Worm (Caenorhabditis elegans) whole organism, L1 larva: ENCODE data around the gene T26A5.2.
A peak's percentile ranks its signal among the peaks of the same experiment; 100 is the strongest.

Experiments
- C16A3.4 ChIP-seq: fragments of 150-350 bp; optimal IDR thresholded peaks from 2 replicates; lab custom pipeline; 2014; ENCODE audit warnings: missing biosample characterization, missing genetic modification characterization
- C34B4.2 ChIP-seq: sonication (generic microtip); optimal IDR thresholded peaks from 2 replicates; lab custom pipeline; 2017; ENCODE audit warnings: mild to moderate bottlenecking, missing genetic modification characterization, missing compliant biosample characterization
- F16B12.6 ChIP-seq: fragments of 150-350 bp; optimal IDR thresholded peaks from 2 replicates; lab custom pipeline; 2014; ENCODE audit warnings: missing biosample characterization, missing genetic modification characterization
- Y116A8C.19 ChIP-seq: sonication (generic microtip); optimal IDR thresholded peaks from 2 replicates; lab custom pipeline; 2016; ENCODE audit warnings: missing compliant biosample characterization, missing genetic modification characterization, borderline replicate concordance
- aha-1 ChIP-seq: fragments of 150-350 bp; optimal IDR thresholded peaks from 2 replicates; lab custom pipeline; 2014; ENCODE audit warnings: missing biosample characterization, missing genetic modification characterization
- aly-2 ChIP-seq: fragments of 150-350 bp; optimal IDR thresholded peaks from 2 replicates; lab custom pipeline; 2014; ENCODE audit warnings: missing biosample characterization, missing genetic modification characterization
- blmp-1 ChIP-seq: fragments of 150-350 bp; optimal IDR thresholded peaks from 2 replicates; lab custom pipeline; 2014; ENCODE audit warnings: missing biosample characterization, missing genetic modification characterization
- ceh-8 ChIP-seq: fragments of 200-800 bp; sonication (Bioruptor generic); optimal IDR thresholded peaks from 2 replicates; lab custom pipeline; 2018; ENCODE audit warnings: mild to moderate bottlenecking, missing genetic modification characterization, moderate library complexity, missing compliant biosample characterization
- ceh-82 ChIP-seq, 3 experiments: fragments of 150-350 bp in 1 of 3; sonication (generic microtip) in 2 of 3; optimal IDR thresholded peaks; 2 replicates each; lab custom pipeline; 2014 to 2017; ENCODE audit warnings: missing biosample characterization in 3 of 3, missing genetic modification characterization in 3 of 3
- dpl-1 ChIP-seq, 3 experiments: fragments of 150-350 bp in 2 of 3; sonication (generic microtip) in 1 of 3; optimal IDR thresholded peaks; 2 replicates each; lab custom pipeline; 2014 to 2017; ENCODE audit warnings: missing biosample characterization in 3 of 3, missing genetic modification characterization in 3 of 3, missing genetic modification reagents in 3 of 3
- dsc-1 ChIP-seq: sonication (generic microtip); optimal IDR thresholded peaks from 2 replicates; lab custom pipeline; 2016; ENCODE audit warnings: mild to moderate bottlenecking, missing genetic modification characterization, missing compliant biosample characterization
- efl-1 ChIP-seq, 4 experiments: fragments of 150-350 bp; optimal IDR thresholded peaks in 3 of 4; peaks in 1 of 4; 1 replicate in 1 of 4; 2 replicates in 3 of 4; lab custom pipeline; 2014; ENCODE audit warnings: missing biosample characterization in 2 of 4, missing genetic modification characterization in 2 of 4, missing genetic modification reagents in 2 of 4
- egl-13 ChIP-seq: sonication (generic microtip); optimal IDR thresholded peaks from 2 replicates; lab custom pipeline; 2016; ENCODE audit warnings: missing genotype, missing genetic modification reagents, missing genetic modification characterization, missing compliant biosample characterization
- egl-27 ChIP-seq, 2 experiments: fragments of 150-350 bp in 1 of 2; sonication (generic microtip); optimal IDR thresholded peaks; 3 replicates each; lab custom pipeline; 2017 to 2018; ENCODE audit warnings: missing biosample characterization in 2 of 2, missing genetic modification characterization in 2 of 2, missing genetic modification reagents in 2 of 2
- elt-2 ChIP-seq: sonication (generic microtip); optimal IDR thresholded peaks from 2 replicates; lab custom pipeline; 2016; ENCODE audit warnings: missing genetic modification characterization, mild to moderate bottlenecking, inconsistent platforms, missing compliant biosample characterization, missing genetic modification reagents
- elt-3 ChIP-seq, 6 experiments: fragments of 150-350 bp in 1 of 6; sonication (generic microtip); optimal IDR thresholded peaks; 2 replicates each; lab custom pipeline; 2017 to 2018; ENCODE audit warnings: missing biosample characterization in 6 of 6, missing genetic modification characterization in 6 of 6, inconsistent platforms in 1 of 6
- fos-1 ChIP-seq: fragments of 150-350 bp; optimal IDR thresholded peaks from 2 replicates; lab custom pipeline; 2014; ENCODE audit warnings: missing biosample characterization, missing genetic modification characterization
- grh-1 ChIP-seq: fragments of 200-800 bp; sonication (Bioruptor generic); IDR thresholded peaks from 2 replicates; pipeline ENCODE4 v1.3.6; 2022; ENCODE audit warnings: missing genetic modification reagents, missing genetic modification characterization, missing compliant biosample characterization
- hlh-17 ChIP-seq: fragments of 200-800 bp; sonication (Bioruptor generic); optimal IDR thresholded peaks from 2 replicates; lab custom pipeline; 2018; ENCODE audit warnings: missing genetic modification characterization, mild to moderate bottlenecking, missing compliant biosample characterization, moderate library complexity, borderline replicate concordance
- hpl-2 ChIP-seq: fragments of 150-350 bp; optimal IDR thresholded peaks from 2 replicates; lab custom pipeline; 2014; ENCODE audit warnings: missing biosample characterization, missing genetic modification reagents, missing genetic modification characterization
- irx-1 ChIP-seq: sonication (generic microtip); optimal IDR thresholded peaks from 2 replicates; lab custom pipeline; 2016; ENCODE audit warnings: missing genetic modification characterization, missing compliant biosample characterization
- lin-13 ChIP-seq: fragments of 150-350 bp; optimal IDR thresholded peaks from 2 replicates; lab custom pipeline; 2014; ENCODE audit warnings: missing biosample characterization, missing genetic modification reagents, missing genetic modification characterization
- lin-15B ChIP-seq: fragments of 150-350 bp; sonication (generic microtip); optimal IDR thresholded peaks from 3 replicates; lab custom pipeline; 2014; ENCODE audit warnings: missing biosample characterization, missing genetic modification characterization
- lin-39 ChIP-seq: fragments of 150-350 bp; optimal IDR thresholded peaks from 2 replicates; lab custom pipeline; 2014; ENCODE audit warnings: missing biosample characterization, missing genetic modification reagents, missing genetic modification characterization
- lir-3 ChIP-seq: sonication (generic microtip); optimal IDR thresholded peaks from 2 replicates; lab custom pipeline; 2016; ENCODE audit warnings: mild to moderate bottlenecking, missing genetic modification characterization, moderate library complexity, missing compliant biosample characterization; ENCODE audit not compliant: poor library complexity
- lsy-2 ChIP-seq, 2 experiments: fragments of 150-350 bp; optimal IDR thresholded peaks; 2 replicates each; lab custom pipeline; 2014; ENCODE audit warnings: missing biosample characterization in 2 of 2, missing genetic modification characterization in 2 of 2
- mab-9 ChIP-seq: fragments of 200-800 bp; sonication (Bioruptor generic); IDR thresholded peaks from 2 replicates; pipeline ENCODE4 v1.3.6; 2022; ENCODE audit warnings: missing genetic modification reagents, missing genetic modification characterization, missing compliant biosample characterization
- mef-2 ChIP-seq: fragments of 150-350 bp; optimal IDR thresholded peaks from 2 replicates; lab custom pipeline; 2014; ENCODE audit warnings: missing biosample characterization, missing genetic modification characterization
- mep-1 ChIP-seq: fragments of 150-350 bp; optimal IDR thresholded peaks from 2 replicates; lab custom pipeline; 2014; ENCODE audit warnings: missing biosample characterization, missing genetic modification characterization
- nhr-11 ChIP-seq: fragments of 150-350 bp; optimal IDR thresholded peaks from 2 replicates; lab custom pipeline; 2014; ENCODE audit warnings: missing biosample characterization, missing genetic modification characterization
- nhr-20 ChIP-seq: sonication (generic microtip); optimal IDR thresholded peaks from 2 replicates; lab custom pipeline; 2016; ENCODE audit warnings: mild to moderate bottlenecking, missing genetic modification characterization, missing compliant biosample characterization
- nhr-28 ChIP-seq: fragments of 150-350 bp; optimal IDR thresholded peaks from 2 replicates; lab custom pipeline; 2014; ENCODE audit warnings: missing biosample characterization, missing genetic modification characterization
- nhr-71 ChIP-seq: sonication (generic microtip); optimal IDR thresholded peaks from 2 replicates; lab custom pipeline; 2016; ENCODE audit warnings: mild to moderate bottlenecking, missing genetic modification characterization, moderate library complexity, missing compliant biosample characterization
- nhr-77 ChIP-seq: fragments of 150-350 bp; optimal IDR thresholded peaks from 2 replicates; lab custom pipeline; 2014; ENCODE audit warnings: missing biosample characterization, missing genetic modification characterization
- nhr-84 ChIP-seq: sonication (generic microtip); optimal IDR thresholded peaks from 2 replicates; lab custom pipeline; 2017; ENCODE audit warnings: missing biosample characterization, missing genetic modification characterization
- nhr-90 ChIP-seq: sonication (generic microtip); optimal IDR thresholded peaks from 2 replicates; lab custom pipeline; 2016; ENCODE audit warnings: mild to moderate bottlenecking, missing genetic modification characterization, missing compliant biosample characterization; ENCODE audit not compliant: poor library complexity
- pag-3 ChIP-seq: sonication (generic microtip); optimal IDR thresholded peaks from 2 replicates; lab custom pipeline; 2017; ENCODE audit warnings: missing genetic modification characterization, mild to moderate bottlenecking, missing compliant biosample characterization, antibody characterized with exemption, borderline replicate concordance; ENCODE audit not compliant: insufficient read depth
- pax-3 ChIP-seq: fragments of 200-800 bp; sonication (Bioruptor generic); optimal IDR thresholded peaks from 2 replicates; lab custom pipeline; 2018; ENCODE audit warnings: mild to moderate bottlenecking, missing genetic modification characterization, moderate library complexity, missing compliant biosample characterization
- skn-1 ChIP-seq: fragments of 150-350 bp; optimal IDR thresholded peaks from 2 replicates; lab custom pipeline; 2014; ENCODE audit warnings: missing biosample characterization, missing genetic modification characterization
- snpc-4 ChIP-seq: fragments of 150-350 bp; optimal IDR thresholded peaks from 2 replicates; lab custom pipeline; 2014; ENCODE audit warnings: missing biosample characterization, missing genetic modification characterization
- sptf-1 ChIP-seq: fragments of 150-350 bp; optimal IDR thresholded peaks from 2 replicates; lab custom pipeline; 2014; ENCODE audit warnings: missing biosample characterization, missing genetic modification characterization
- swsn-7 ChIP-seq: sonication (generic microtip); optimal IDR thresholded peaks from 2 replicates; lab custom pipeline; 2016; ENCODE audit warnings: missing genetic modification characterization, missing compliant biosample characterization
- tlp-1 ChIP-seq: fragments of 150-350 bp; optimal IDR thresholded peaks from 2 replicates; lab custom pipeline; 2014; ENCODE audit warnings: missing biosample characterization, missing genetic modification characterization
- unc-130 ChIP-seq: fragments of 150-350 bp; optimal IDR thresholded peaks from 2 replicates; lab custom pipeline; 2017; ENCODE audit warnings: missing biosample characterization, missing genetic modification characterization, inconsistent platforms
- unc-86 ChIP-seq: sonication (generic microtip); optimal IDR thresholded peaks from 2 replicates; lab custom pipeline; 2016; ENCODE audit warnings: missing genetic modification characterization, missing compliant biosample characterization
- unc-98 ChIP-seq: fragments of 200-800 bp; sonication (Bioruptor generic); IDR thresholded peaks from 2 replicates; pipeline ENCODE4 v1.3.6; 2022; ENCODE audit warnings: missing genetic modification characterization, missing compliant biosample characterization
- vab-15 ChIP-seq: sonication (generic microtip); optimal IDR thresholded peaks from 2 replicates; lab custom pipeline; 2017; ENCODE audit warnings: missing genotype, mild to moderate bottlenecking, missing genetic modification characterization, missing compliant biosample characterization
- xbp-1 ChIP-seq: sonication (generic microtip); optimal IDR thresholded peaks from 2 replicates; lab custom pipeline; 2016; ENCODE audit warnings: missing genetic modification characterization, missing compliant biosample characterization
- zag-1 ChIP-seq: fragments of 150-350 bp; optimal IDR thresholded peaks from 2 replicates; lab custom pipeline; 2014; ENCODE audit warnings: missing biosample characterization, missing genetic modification characterization

Gene T26A5.2

DNA sequence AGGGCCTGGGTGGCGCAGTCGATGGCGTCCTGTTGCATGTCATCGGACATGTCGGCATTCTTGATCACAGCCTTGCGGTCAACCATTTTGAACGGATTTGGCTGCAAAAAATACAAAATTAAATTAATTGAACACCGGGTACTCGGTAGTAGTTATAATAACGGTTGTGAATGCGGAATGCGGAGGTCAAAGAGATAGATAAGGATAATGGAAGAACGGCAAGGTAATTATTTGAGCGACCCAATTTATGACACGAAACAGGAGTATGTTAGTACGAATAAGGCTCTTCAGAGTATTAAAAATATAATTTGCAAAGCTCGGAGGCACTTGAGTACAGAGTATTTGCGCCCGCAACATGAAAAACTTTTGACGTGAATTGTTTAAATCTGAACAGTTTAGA lies 3.4 kb upstream of the T26A5.2 start, which contains the start of gene dlc-1:
dlc-1 (minus strand) TSS at position 101 of the 400 bp plus-strand sequence.
- TF ChIP-seq Y116A8C.19 (tag; lab: Kevin White, UChicago) (no peak), efl-1 (optimal IDR thresholded peaks at IDR 0.05; lab: Kevin White, UChicago) (no peak), efl-1 (GFP tag; optimal IDR thresholded peaks at IDR 0.05 in 1 of 2; lab: Kevin White, UChicago) (peak in 1 of 2 experiments; percentile 57)

DNA sequence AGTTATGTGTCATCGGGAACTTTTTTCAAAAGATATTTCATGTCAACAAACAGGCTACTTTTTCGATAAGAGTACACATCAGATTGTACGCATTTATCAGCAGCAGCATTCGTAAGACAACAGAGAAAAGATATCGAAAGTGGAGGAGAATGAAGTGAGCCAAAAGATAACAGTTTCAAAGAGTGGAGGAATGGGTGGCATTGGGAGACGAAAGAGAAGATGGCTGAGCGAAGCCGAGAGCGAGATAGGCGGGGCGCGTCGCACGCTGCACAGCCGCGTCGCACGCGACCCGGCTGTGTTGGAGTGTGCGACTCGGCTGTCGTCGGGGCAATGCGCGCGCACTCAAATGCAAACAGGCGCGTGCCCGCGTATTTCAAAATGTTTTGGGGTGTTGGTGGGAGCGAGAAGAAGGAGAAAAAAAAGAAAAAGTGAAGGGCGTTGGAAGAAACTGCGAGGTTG lies 3.0 kb upstream of the T26A5.2 start:
- peak; percentile 78 to 83 (median 78) for TF ChIP-seq dpl-1 (GFP tag; optimal IDR thresholded peaks at IDR 0.05; lab: Kevin White, UChicago)
- TF ChIP-seq C34B4.2 (tag; lab: Kevin White, UChicago) = peak; percentile 11
- TF ChIP-seq lir-3 (tag; lab: Kevin White, UChicago) = no peak
- peak; percentile 58 for TF ChIP-seq grh-1 (GFP tag; lab: Robert Waterston, UW)
- TF ChIP-seq lin-15B (tag; lab: Kevin White, UChicago) = peak; percentile 69
- TF ChIP-seq pag-3 (tag; lab: Kevin White, UChicago) = no peak
- TF ChIP-seq aha-1 = peak; percentile 3
- peak; percentile 57 for TF ChIP-seq mep-1 (tag; lab: Kevin White, UChicago)
- TF ChIP-seq F16B12.6 (tag; lab: Kevin White, UChicago) = peak; percentile 63
- TF ChIP-seq nhr-20 (tag; lab: Kevin White, UChicago) = peak; percentile 90
- TF ChIP-seq hpl-2 = no peak
- TF ChIP-seq pax-3 (tag; lab: Kevin White, UChicago) = peak; percentile 69
- TF ChIP-seq hlh-17 (GFP tag; lab: Kevin White, UChicago) = no peak
- TF ChIP-seq snpc-4 (tag; lab: Kevin White, UChicago) = peak; percentile 49
- peak; percentile 96 for TF ChIP-seq elt-2 (tag; lab: Kevin White, UChicago)
- peak; percentile 82 for TF ChIP-seq xbp-1 (tag; lab: Kevin White, UChicago)
- no peak for TF ChIP-seq fos-1 (tag; lab: Kevin White, UChicago)
- TF ChIP-seq swsn-7 (tag; lab: Kevin White, UChicago) = peak; percentile 91
- peak; percentile 84 for TF ChIP-seq nhr-90 (tag; lab: Kevin White, UChicago)
- no peak for TF ChIP-seq tlp-1 (tag; lab: Kevin White, UChicago)
- peak; percentile 66 for TF ChIP-seq egl-13 (tag; lab: Kevin White, UChicago)
- TF ChIP-seq unc-98 (GFP tag; lab: Robert Waterston, UW) = peak; percentile 42; the same call in 1 of the 2 replicates
- TF ChIP-seq Y116A8C.19 (tag; lab: Kevin White, UChicago) = no peak
- no peak for TF ChIP-seq egl-27 (tag; optimal IDR thresholded peaks at IDR 0.05; lab: Kevin White, UChicago)
- peak; percentile 62 for TF ChIP-seq ceh-8 (GFP tag; lab: Kevin White, UChicago)
- peak; percentile 71 for TF ChIP-seq mab-9 (GFP tag; lab: Robert Waterston, UW)
- no peak for TF ChIP-seq nhr-84 (tag; lab: Kevin White, UChicago)
- no peak for TF ChIP-seq nhr-28 (tag; lab: Kevin White, UChicago)
- TF ChIP-seq unc-130 = peak; percentile 68
- peak; percentile 73 for TF ChIP-seq mef-2 (tag; lab: Kevin White, UChicago)
- peak; percentile 85 for TF ChIP-seq lin-13 (GFP tag; lab: Kevin White, UChicago)
- peak; percentile 64 for TF ChIP-seq irx-1
- no peak for TF ChIP-seq lin-39 (tag; lab: Kevin White, UChicago)
- TF ChIP-seq nhr-71 (tag; lab: Kevin White, UChicago) = peak; percentile 94
- TF ChIP-seq nhr-11 (tag; lab: Kevin White, UChicago) = no peak
- peak; percentile 50 for TF ChIP-seq nhr-77 (tag; lab: Kevin White, UChicago)
- peak; percentile 78 to 92 (median 83) for TF ChIP-seq ceh-82 (tag; optimal IDR thresholded peaks at IDR 0.05; lab: Kevin White, UChicago)
- TF ChIP-seq zag-1 (tag; lab: Kevin White, UChicago) = no peak
- peak in 2 of 6 experiments; percentile 21 to 53 for TF ChIP-seq elt-3 (tag; optimal IDR thresholded peaks at IDR 0.05; lab: Kevin White, UChicago)
- no peak for TF ChIP-seq sptf-1
- peak; percentile 86 for TF ChIP-seq skn-1 (tag; lab: Kevin White, UChicago)
- TF ChIP-seq C16A3.4 (tag; lab: Kevin White, UChicago) = peak; percentile 78
- peak; percentile 80 to 84 for TF ChIP-seq lsy-2 (tag; optimal IDR thresholded peaks at IDR 0.05; lab: Kevin White, UChicago)
- TF ChIP-seq aly-2 (tag; lab: Kevin White, UChicago) = no peak
- peak; percentile 85 for TF ChIP-seq dsc-1
- TF ChIP-seq blmp-1 (tag; lab: Kevin White, UChicago) = peak; percentile 82
- no peak for TF ChIP-seq vab-15 (tag; lab: Kevin White, UChicago)
- peak; percentile 64 for TF ChIP-seq unc-86 (tag; lab: Kevin White, UChicago)
